Fruit fly (Drosophila melanogaster): ENCODE data around the gene drd.

Gene drd

dm6 chrX:15120116-15120515 lies 5.4 kb upstream of the drd start (continued):
- TF ChIP-seq CG14441 (GFP tag; IDR thresholded peaks at IDR 0.05): peak; percentile 27; the same call in 1 of the 2 replicates
- TF ChIP-seq CG32532 (GFP tag; IDR thresholded peaks at IDR 0.05): peak; percentile 75
- TF ChIP-seq ac (GFP tag; optimal IDR thresholded peaks at IDR 0.05): no peak
- TF ChIP-seq CG2199 (GFP tag; IDR thresholded peaks at IDR 0.05): no peak
- TF ChIP-seq wek (GFP tag; optimal IDR thresholded peaks at IDR 0.05): no peak
- no peak for TF ChIP-seq CG6813 (GFP tag; optimal IDR thresholded peaks at IDR 0.05)
- TF ChIP-seq corto (GFP tag; optimal IDR thresholded peaks at IDR 0.05): no peak
- TF ChIP-seq eyg (GFP tag; optimal IDR thresholded peaks at IDR 0.05): no peak
- no peak for TF ChIP-seq CG10959 (GFP tag; IDR thresholded peaks at IDR 0.05)
- no peak for TF ChIP-seq Dll (GFP tag; IDR thresholded peaks at IDR 0.05; ENCODE audit: partially characterized antibody)
- peak; percentile 23 for TF ChIP-seq tap (tag; optimal IDR thresholded peaks at IDR 0.05)
- TF ChIP-seq CkIIα-i1 (GFP tag; IDR thresholded peaks at IDR 0.05): no peak
- no peak for TF ChIP-seq ssp (GFP tag; IDR thresholded peaks at IDR 0.05)
- TF ChIP-seq danr (GFP tag; IDR thresholded peaks at IDR 0.05): no peak
- no peak for TF ChIP-seq CG7271 (tag; optimal IDR thresholded peaks at IDR 0.05)
- no peak for TF ChIP-seq mirr (GFP tag; optimal IDR thresholded peaks at IDR 0.05)
- peak; percentile 72 for TF ChIP-seq CG12769 (tag; optimal IDR thresholded peaks at IDR 0.05)
- TF ChIP-seq CG5953 (GFP tag; IDR thresholded peaks at IDR 0.05): no peak
- TF ChIP-seq Vsx1 (GFP tag; optimal IDR thresholded peaks at IDR 0.05): no peak
- TF ChIP-seq trem (tag; optimal IDR thresholded peaks at IDR 0.05): no peak
- TF ChIP-seq B-H2 (GFP tag; optimal IDR thresholded peaks at IDR 0.05): no peak
- TF ChIP-seq Gug (GFP tag; IDR thresholded peaks at IDR 0.05): peak; percentile 17; the same call in 1 of the 4 replicates
- no peak for TF ChIP-seq wor (GFP tag; IDR thresholded peaks at IDR 0.05)
- TF ChIP-seq z (GFP tag; IDR thresholded peaks at IDR 0.05): no peak
- TF ChIP-seq Taf1 (GFP tag; IDR thresholded peaks at IDR 0.05): no peak; the same call in 1 of the 2 replicates
- no peak for TF ChIP-seq dati (GFP tag; IDR thresholded peaks at IDR 0.05)
- TF ChIP-seq CG3163 (GFP tag; optimal IDR thresholded peaks at IDR 0.05): no peak
- no peak for TF ChIP-seq croc (GFP tag; conservative IDR thresholded peaks at IDR 0.05)
- peak; percentile 54 for TF ChIP-seq zfh2 (GFP tag; optimal IDR thresholded peaks at IDR 0.05)
- TF ChIP-seq CG12942 (GFP tag; optimal IDR thresholded peaks at IDR 0.05): no peak
- peak; percentile 50 for TF ChIP-seq Oli (tag; optimal IDR thresholded peaks at IDR 0.05)
- no peak for TF ChIP-seq Elba2 (GFP tag; optimal IDR thresholded peaks at IDR 0.05)
- no peak for TF ChIP-seq CG17802 (tag; optimal IDR thresholded peaks at IDR 0.05)
- peak; percentile 28 for TF ChIP-seq Sox100B (GFP tag; optimal IDR thresholded peaks at IDR 0.05)
- no peak for TF ChIP-seq zf30C (GFP tag; optimal IDR thresholded peaks at IDR 0.05)
- 0 out of 2 replicates have a peak, but pooled peaks have one; percentile 21 for TF ChIP-seq vvl (GFP tag; IDR thresholded peaks at IDR 0.05)
- TF ChIP-seq CG8478 (optimal IDR thresholded peaks at IDR 0.05): no peak
- no peak for TF ChIP-seq Camta (GFP tag; optimal IDR thresholded peaks at IDR 0.05)
- TF ChIP-seq klu (GFP tag; IDR thresholded peaks at IDR 0.05): no peak
- TF ChIP-seq CG10543 (GFP tag; optimal IDR thresholded peaks at IDR 0.05): no peak
- TF ChIP-seq exex (tag; optimal IDR thresholded peaks at IDR 0.05): no peak
- peak; percentile 36; the same call in 1 of the 2 replicates for TF ChIP-seq wdn (GFP tag; IDR thresholded peaks at IDR 0.05)
- no peak for TF ChIP-seq Ets97D (GFP tag; optimal IDR thresholded peaks at IDR 0.05)
- peak; percentile 6 for TF ChIP-seq fd3F (GFP tag; optimal IDR thresholded peaks at IDR 0.05)
- no peak for TF ChIP-seq sim (GFP tag; IDR thresholded peaks at IDR 0.05)
- TF ChIP-seq fd102C (GFP tag; optimal IDR thresholded peaks at IDR 0.05): no peak
- TF ChIP-seq CG6654 (GFP tag; optimal IDR thresholded peaks at IDR 0.05): no peak
- peak; percentile 25 for TF ChIP-seq cwo (GFP tag; optimal IDR thresholded peaks at IDR 0.05)
- TF ChIP-seq jing (GFP tag; optimal IDR thresholded peaks at IDR 0.05): no peak
- TF ChIP-seq mld (GFP tag; IDR thresholded peaks at IDR 0.05; ENCODE audit: partially characterized antibody): no peak
- no peak for TF ChIP-seq CG6791 (GFP tag; IDR thresholded peaks at IDR 0.05; ENCODE audit: partially characterized antibody)
- TF ChIP-seq Dref (GFP tag; IDR thresholded peaks at IDR 0.05): no peak
